Worm (Caenorhabditis elegans) whole organism, young adult: ENCODE measurements around the gene ama-1.

Source experiments
- B0035.1 ChIP-seq: sonication (generic microtip); optimal IDR thresholded peaks from 2 replicates; lab custom pipeline; 2016; ENCODE audit warnings: missing genetic modification characterization, mild to moderate bottlenecking, missing compliant biosample characterization, missing genotype, missing genetic modification reagents
- C17E4.6 ChIP-seq: fragments of 200-800 bp; sonication (Bioruptor generic); IDR thresholded peaks from 2 replicates; pipeline ENCODE4 v1.3.6; 2022; ENCODE audit warnings: missing genetic modification reagents, missing genetic modification characterization, missing compliant biosample characterization
- K11D2.4 ChIP-seq: fragments of 200-800 bp; sonication (Bioruptor generic); IDR thresholded peaks from 2 replicates; pipeline ENCODE4 v1.3.6; 2022; ENCODE audit warnings: missing genetic modification reagents, missing genetic modification characterization, missing compliant biosample characterization
- K12H6.12 ChIP-seq: fragments of 200-800 bp; sonication (Bioruptor generic); optimal IDR thresholded peaks from 2 replicates; lab custom pipeline; 2018; ENCODE audit warnings: mild to moderate bottlenecking, missing genetic modification characterization, missing compliant biosample characterization
- Y95B8A.8 ChIP-seq: fragments of 200-800 bp; sonication (Bioruptor generic); IDR thresholded peaks from 2 replicates; pipeline ENCODE4 v1.3.6; 2022; ENCODE audit warnings: missing genetic modification reagents, missing genetic modification characterization, missing compliant biosample characterization
- ama-1 ChIP-seq, 3 experiments: fragments of 150-350 bp in 1 of 3; sonication (generic microtip) in 2 of 3; optimal IDR thresholded peaks; 2 replicates each; lab custom pipeline; 2014 to 2018; ENCODE audit warnings: missing biosample characterization in 2 of 3, missing genetic modification characterization in 2 of 3, missing genetic modification reagents in 2 of 3
- atf-7 ChIP-seq: sonication (generic microtip); optimal IDR thresholded peaks from 2 replicates; lab custom pipeline; 2017; ENCODE audit warnings: mild to moderate bottlenecking, missing genetic modification characterization, missing compliant biosample characterization
- athp-1 ChIP-seq: sonication (generic microtip); optimal IDR thresholded peaks from 2 replicates; lab custom pipeline; 2017; ENCODE audit warnings: mild to moderate bottlenecking, missing genetic modification characterization, missing compliant biosample characterization
- attf-3 ChIP-seq: fragments of 200-800 bp; sonication (Bioruptor generic); conservative IDR thresholded peaks from 2 replicates; pipeline ENCODE4 v1.3.6; 2022; ENCODE audit warnings: missing genetic modification reagents, missing genetic modification characterization, missing compliant biosample characterization
- attf-5 ChIP-seq: fragments of 200-800 bp; sonication (Bioruptor generic); optimal IDR thresholded peaks from 2 replicates; lab custom pipeline; 2018; ENCODE audit warnings: mild to moderate bottlenecking, missing genetic modification characterization, missing compliant biosample characterization
- ccch-3 ChIP-seq: fragments of 200-800 bp; sonication (Bioruptor generic); optimal IDR thresholded peaks from 2 replicates; lab custom pipeline; 2018; ENCODE audit warnings: mild to moderate bottlenecking, missing genetic modification characterization, missing compliant biosample characterization
- cebp-1 ChIP-seq, 2 experiments: fragments of 200-800 bp in 1 of 2; sonication (Bioruptor generic) in 1 of 2; sonication (generic microtip) in 1 of 2; IDR thresholded peaks in 1 of 2; optimal IDR thresholded peaks in 1 of 2; 2 replicates each; pipeline versions ENCODE4 v1.3.6 to Lab custom; 2017 to 2022; ENCODE audit warnings: missing compliant biosample characterization in 2 of 2, missing genetic modification characterization in 2 of 2, mild to moderate bottlenecking in 1 of 2, missing genetic modification reagents in 1 of 2, moderate library complexity in 1 of 2
- ceh-100 ChIP-seq: fragments of 200-800 bp; sonication (Bioruptor generic); IDR thresholded peaks from 2 replicates; pipeline ENCODE4 v1.3.6; 2022; ENCODE audit warnings: missing genetic modification reagents, missing genetic modification characterization, missing compliant biosample characterization
- ceh-91 ChIP-seq: fragments of 200-800 bp; sonication (Bioruptor generic); IDR thresholded peaks from 2 replicates; pipeline ENCODE4 v1.3.6; 2022; ENCODE audit warnings: missing genetic modification reagents, missing genetic modification characterization, missing compliant biosample characterization
- chd-7 ChIP-seq: sonication (generic microtip); optimal IDR thresholded peaks from 2 replicates; lab custom pipeline; 2016; ENCODE audit warnings: mild to moderate bottlenecking, missing genetic modification characterization, moderate library complexity, missing compliant biosample characterization
- dox-1 ChIP-seq: fragments of 200-800 bp; sonication (Bioruptor generic); IDR thresholded peaks from 2 replicates; pipeline ENCODE4 v1.3.6; 2022; ENCODE audit warnings: missing genetic modification reagents, missing genetic modification characterization, missing compliant biosample characterization
- egl-18 ChIP-seq: fragments of 200-800 bp; sonication (Bioruptor generic); IDR thresholded peaks from 2 replicates; pipeline ENCODE4 v1.3.6; 2022; ENCODE audit warnings: missing genetic modification reagents, missing genetic modification characterization, missing compliant biosample characterization
- egl-44 ChIP-seq: fragments of 200-800 bp; sonication (Bioruptor generic); IDR thresholded peaks from 2 replicates; pipeline ENCODE4 v1.3.6; 2022; ENCODE audit warnings: missing genetic modification reagents, missing genetic modification characterization, missing compliant biosample characterization
- egrh-3 ChIP-seq: fragments of 200-800 bp; sonication (Bioruptor generic); IDR thresholded peaks from 2 replicates; pipeline ENCODE4 v1.3.6; 2022; ENCODE audit warnings: missing genetic modification reagents, missing genetic modification characterization, missing compliant biosample characterization
- gei-17 ChIP-seq: fragments of 200-800 bp; sonication (Bioruptor generic); optimal IDR thresholded peaks from 2 replicates; lab custom pipeline; 2018; ENCODE audit warnings: mild to moderate bottlenecking, missing genetic modification characterization, missing compliant biosample characterization
- hlh-26 ChIP-seq: fragments of 200-800 bp; sonication (Bioruptor generic); conservative IDR thresholded peaks from 2 replicates; pipeline ENCODE4 v1.3.6; 2022; ENCODE audit warnings: missing genetic modification reagents, missing genetic modification characterization, missing compliant biosample characterization
- hmg-1.2 ChIP-seq: fragments of 200-800 bp; sonication (Bioruptor generic); IDR thresholded peaks from 2 replicates; pipeline ENCODE4 v1.3.6; 2022; ENCODE audit warnings: missing genetic modification reagents, missing genetic modification characterization, missing compliant biosample characterization
- hrde-1 ChIP-seq: sonication (generic microtip); optimal IDR thresholded peaks from 2 replicates; lab custom pipeline; 2016; ENCODE audit warnings: missing genetic modification characterization, mild to moderate bottlenecking, missing compliant biosample characterization, moderate library complexity, missing genotype, missing genetic modification reagents, borderline replicate concordance
- lin-40 ChIP-seq: sonication (generic microtip); optimal IDR thresholded peaks from 2 replicates; lab custom pipeline; 2016; ENCODE audit warnings: missing genetic modification characterization, mild to moderate bottlenecking, missing compliant biosample characterization, missing genotype, missing genetic modification reagents
- nfya-2 ChIP-seq: fragments of 200-800 bp; sonication (Bioruptor generic); IDR thresholded peaks from 2 replicates; pipeline ENCODE4 v1.3.6; 2022; ENCODE audit warnings: missing genetic modification reagents, missing genetic modification characterization, missing compliant biosample characterization
- nhr-80 ChIP-seq: sonication (generic microtip); optimal IDR thresholded peaks from 2 replicates; lab custom pipeline; 2016; ENCODE audit warnings: missing genetic modification characterization, missing compliant biosample characterization
- nhr-90 ChIP-seq: sonication (generic microtip); optimal IDR thresholded peaks from 2 replicates; lab custom pipeline; 2016; ENCODE audit warnings: missing genotype, mild to moderate bottlenecking, missing genetic modification characterization, missing compliant biosample characterization
- pha-4 ChIP-seq: fragments of 150-350 bp; sonication (generic microtip); optimal IDR thresholded peaks from 2 replicates; lab custom pipeline; 2014; ENCODE audit warnings: missing biosample characterization, missing genetic modification reagents, missing genetic modification characterization
- tbp1 ChIP-seq: fragments of 200-800 bp; sonication (Bioruptor generic); optimal IDR thresholded peaks from 2 replicates; lab custom pipeline; 2018; ENCODE audit warnings: mild to moderate bottlenecking, missing genetic modification characterization, missing compliant biosample characterization
- tbx-9 ChIP-seq: sonication (generic microtip); optimal IDR thresholded peaks from 2 replicates; lab custom pipeline; 2016; ENCODE audit warnings: borderline replicate concordance, missing genetic modification characterization, inconsistent platforms, missing compliant biosample characterization
- zfh-2 ChIP-seq: fragments of 200-800 bp; sonication (Bioruptor generic); conservative IDR thresholded peaks from 2 replicates; pipeline ENCODE4 v1.3.6; 2022; ENCODE audit warnings: missing genetic modification reagents, missing genetic modification characterization, missing compliant biosample characterization
- ztf-25 ChIP-seq: fragments of 200-800 bp; sonication (Bioruptor generic); IDR thresholded peaks from 2 replicates; pipeline ENCODE4 v1.3.6; 2022; ENCODE audit warnings: missing genetic modification reagents, missing genetic modification characterization, missing compliant biosample characterization

Gene ama-1

ce11 chrIV:4210868-4211267 lies 37.0 kb upstream of the ama-1 start:
- no peak for TF ChIP-seq hrde-1
- peak; percentile 90 for TF ChIP-seq zfh-2 (GFP tag; lab: Robert Waterston, UW)

ce11 chrIV:4212733-4213132 lies 35.1 kb upstream of the ama-1 start:
- peak; percentile 95 for TF ChIP-seq atf-7 (tag; lab: Kevin White, UChicago)
- no peak for TF ChIP-seq ceh-91 (GFP tag; lab: Robert Waterston, UW)
- peak; percentile 54 for TF ChIP-seq nhr-80 (tag; lab: Kevin White, UChicago)
- TF ChIP-seq gei-17, result no peak
- TF ChIP-seq hrde-1, result no peak
- no peak for TF ChIP-seq B0035.1 (tag; lab: Kevin White, UChicago)
- TF ChIP-seq attf-3 (GFP tag; lab: Robert Waterston, UW), result no peak

ce11 chrIV:4215349-4215748 lies 32.5 kb upstream of the ama-1 start:
- no peak for TF ChIP-seq hlh-26 (GFP tag; lab: Robert Waterston, UW)
- peak; percentile 9 for TF ChIP-seq chd-7 (tag; lab: Kevin White, UChicago)
- 0 out of 2 replicates have a peak, but pooled peaks have one; percentile 43 for TF ChIP-seq egl-44 (GFP tag; lab: Robert Waterston, UW)
- TF ChIP-seq cebp-1 (GFP tag; IDR thresholded peaks at IDR 0.05; lab: Robert Waterston, UW), result no peak
- peak; percentile 36 for TF ChIP-seq cebp-1 (tag; optimal IDR thresholded peaks at IDR 0.05; lab: Kevin White, UChicago)
- TF ChIP-seq zfh-2 (GFP tag; lab: Robert Waterston, UW), result 0 out of 2 replicates have a peak, but pooled peaks have one; percentile 38
- peak; percentile 59 for TF ChIP-seq lin-40 (tag; lab: Kevin White, UChicago)
- peak; percentile 5 for TF ChIP-seq tbp1 (GFP tag; lab: Kevin White, UChicago)
- no peak for TF ChIP-seq Y95B8A.8 (GFP tag; lab: Robert Waterston, UW)
- TF ChIP-seq attf-5 (GFP tag; lab: Kevin White, UChicago), result peak; percentile 40
- TF ChIP-seq pha-4, result no peak
- no peak for TF ChIP-seq ama-1 (optimal IDR thresholded peaks at IDR 0.05; lab: Kevin White, UChicago)
- TF ChIP-seq ama-1 (GFP tag; optimal IDR thresholded peaks at IDR 0.05; lab: Kevin White, UChicago), result no peak
- peak; percentile 35; the same call in 1 of the 2 replicates for TF ChIP-seq K11D2.4 (GFP tag; lab: Robert Waterston, UW)
- TF ChIP-seq ccch-3 (GFP tag; lab: Kevin White, UChicago), result no peak
- TF ChIP-seq ceh-100, result no peak
- TF ChIP-seq nhr-80 (tag; lab: Kevin White, UChicago), result peak; percentile 65
- TF ChIP-seq nfya-2, result 0 out of 2 replicates have a peak, but pooled peaks have one; percentile 5
- TF ChIP-seq dox-1, result 0 out of 2 replicates have a peak, but pooled peaks have one; percentile 35
- peak; percentile 76 for TF ChIP-seq K12H6.12 (tag; lab: Kevin White, UChicago)
- no peak for TF ChIP-seq egrh-3 (GFP tag; lab: Robert Waterston, UW)
- no peak for TF ChIP-seq egl-18 (GFP tag; lab: Robert Waterston, UW)
- TF ChIP-seq hmg-1.2 (GFP tag; lab: Robert Waterston, UW), result peak; percentile 53; the same call in 1 of the 2 replicates
- TF ChIP-seq athp-1 (tag; lab: Kevin White, UChicago), result no peak

- TF ChIP-seq ztf-25 (GFP tag; lab: Robert Waterston, UW) (no peak), egrh-3 (GFP tag; lab: Robert Waterston, UW) (peak; percentile 23; the same call in 1 of the 2 replicates), C17E4.6 (GFP tag; lab: Robert Waterston, UW) (no peak), zfh-2 (GFP tag; lab: Robert Waterston, UW) (peak; percentile 79), tbx-9 (no peak), nhr-90 (tag; lab: Kevin White, UChicago) (no peak)
These were observed 31.6 kb upstream of the ama-1 start for ce11 chrIV:4216099-4216894.
